Fruit fly (Drosophila melanogaster) whole organism, prepupa: ENCODE measurements around the gene Ciz1.

Experiments used
- Blimp-1 ChIP-seq: fragments of 200-800 bp; sonication (Bioruptor generic); optimal IDR thresholded peaks from 3 replicates; lab custom pipeline; 2017; ENCODE audit warnings: missing biosample characterization, missing genetic modification characterization, mild to moderate bottlenecking, moderate library complexity, missing genetic modification reagents
- CG10631 ChIP-seq: fragments of 200-800 bp; sonication (Bioruptor generic); optimal IDR thresholded peaks from 2 replicates; lab custom pipeline; 2016; ENCODE audit warnings: missing biosample characterization, missing genetic modification characterization
- CG11294 ChIP-seq: fragments of 200-800 bp; sonication (Bioruptor generic); IDR thresholded peaks from 2 replicates; pipeline ENCODE4 v1.3.6; 2022; ENCODE audit warnings: missing biosample characterization, missing genetic modification characterization
- CG15336 ChIP-seq: fragments of 200-800 bp; sonication (Bioruptor generic); IDR thresholded peaks from 2 replicates; pipeline ENCODE4 v1.3.6; 2022; ENCODE audit warnings: missing biosample characterization, missing genetic modification characterization
- CG1621 ChIP-seq: fragments of 200-800 bp; sonication (Bioruptor generic); optimal IDR thresholded peaks from 3 replicates; lab custom pipeline; 2018; ENCODE audit warnings: missing biosample characterization, mild to moderate bottlenecking, missing genetic modification characterization
- CG16779 ChIP-seq: fragments of 200-800 bp; sonication (Bioruptor generic); optimal IDR thresholded peaks from 3 replicates; lab custom pipeline; 2017; ENCODE audit warnings: missing biosample characterization, mild to moderate bottlenecking, missing genetic modification characterization
- CG3032 ChIP-seq: fragments of 200-800 bp; optimal IDR thresholded peaks from 2 replicates; lab custom pipeline; 2019; ENCODE audit warnings: missing biosample characterization, mild to moderate bottlenecking, missing genetic modification characterization, moderate library complexity
- CG6163 ChIP-seq: fragments of 200-800 bp; sonication (Bioruptor generic); IDR thresholded peaks from 3 replicates; pipeline ENCODE4 v1.3.6; 2022; ENCODE audit warnings: missing biosample characterization, missing genetic modification characterization
- CG6792 ChIP-seq: fragments of 200-800 bp; sonication (Bioruptor generic); optimal IDR thresholded peaks from 3 replicates; lab custom pipeline; 2016; ENCODE audit warnings: missing biosample characterization, missing genetic modification characterization
- CG6808 ChIP-seq: fragments of 200-800 bp; sonication (Bioruptor generic); optimal IDR thresholded peaks from 3 replicates; lab custom pipeline; 2017; ENCODE audit warnings: missing biosample characterization, missing genetic modification characterization, mild to moderate bottlenecking, moderate library complexity, missing genetic modification reagents
- CG6854 ChIP-seq: fragments of 200-800 bp; sonication (Bioruptor generic); optimal IDR thresholded peaks from 2 replicates; lab custom pipeline; 2017; ENCODE audit warnings: missing biosample characterization, mild to moderate bottlenecking, missing genetic modification characterization
- CG7368 ChIP-seq: fragments of 200-800 bp; sonication (Bioruptor generic); optimal IDR thresholded peaks from 3 replicates; lab custom pipeline; 2016; ENCODE audit warnings: missing biosample characterization, missing genetic modification characterization
- CG8319 ChIP-seq: fragments of 200-800 bp; sonication (Bioruptor generic); optimal IDR thresholded peaks from 3 replicates; lab custom pipeline; 2016; ENCODE audit warnings: missing biosample characterization, missing genetic modification characterization
- CG8632 ChIP-seq: fragments of 200-800 bp; sonication (Bioruptor generic); optimal IDR thresholded peaks from 3 replicates; lab custom pipeline; 2016; ENCODE audit warnings: missing biosample characterization, missing genetic modification characterization
- Eip78C ChIP-seq: fragments of 200-800 bp; sonication (Bioruptor generic); peaks from one replicate; lab custom pipeline; 2016; ENCODE audit warnings: missing biosample characterization, missing genetic modification characterization
- Eip93F ChIP-seq: fragments of 200-800 bp; sonication (Bioruptor generic); optimal IDR thresholded peaks from 2 replicates; lab custom pipeline; 2016; ENCODE audit warnings: missing biosample characterization, mild to moderate bottlenecking, missing genetic modification characterization
- Ets96B ChIP-seq: fragments of 200-800 bp; optimal IDR thresholded peaks from 2 replicates; lab custom pipeline; 2019; ENCODE audit warnings: missing biosample characterization, mild to moderate bottlenecking, missing genetic modification characterization, moderate library complexity
- Gug ChIP-seq: fragments of 200-800 bp; sonication (Bioruptor generic); IDR thresholded peaks from 2 replicates; pipeline ENCODE4 v1.3.6; 2022; ENCODE audit warnings: missing biosample characterization, missing genetic modification characterization
- Hr39 ChIP-seq: fragments of 200-800 bp; sonication (Bioruptor generic); optimal IDR thresholded peaks from 2 replicates; lab custom pipeline; 2016; ENCODE audit warnings: missing biosample characterization, missing genetic modification characterization
- Hr4 ChIP-seq: fragments of 200-800 bp; sonication (Bioruptor generic); optimal IDR thresholded peaks from 3 replicates; lab custom pipeline; 2016; ENCODE audit warnings: missing biosample characterization, missing genetic modification characterization
- Met ChIP-seq: fragments of 200-800 bp; sonication (Bioruptor generic); optimal IDR thresholded peaks from 3 replicates; lab custom pipeline; 2016; ENCODE audit warnings: missing biosample characterization, missing genetic modification characterization
- OdsH ChIP-seq: fragments of 200-800 bp; sonication (Bioruptor generic); optimal IDR thresholded peaks from 3 replicates; lab custom pipeline; 2016; ENCODE audit warnings: missing biosample characterization, missing genetic modification characterization
- Sox102F ChIP-seq: fragments of 200-800 bp; sonication (Bioruptor generic); optimal IDR thresholded peaks from 2 replicates; lab custom pipeline; 2016; ENCODE audit warnings: missing biosample characterization, mild to moderate bottlenecking, missing genetic modification characterization
- Sox14 ChIP-seq: fragments of 200-800 bp; sonication (Bioruptor generic); optimal IDR thresholded peaks from 3 replicates; lab custom pipeline; 2016; ENCODE audit warnings: missing biosample characterization, missing genetic modification characterization
- cyc ChIP-seq: fragments of 200-800 bp; sonication (Bioruptor generic); optimal IDR thresholded peaks from 3 replicates; lab custom pipeline; 2016; ENCODE audit warnings: missing biosample characterization, missing genetic modification characterization
- dac ChIP-seq: fragments of 200-800 bp; sonication (Bioruptor generic); optimal IDR thresholded peaks from 2 replicates; lab custom pipeline; 2017; ENCODE audit warnings: missing biosample characterization, mild to moderate bottlenecking, missing genetic modification characterization
- dsx ChIP-seq: fragments of 200-800 bp; optimal IDR thresholded peaks from 3 replicates; lab custom pipeline; 2019; ENCODE audit warnings: missing biosample characterization, mild to moderate bottlenecking, missing genetic modification characterization, moderate library complexity; ENCODE audit not compliant: poor library complexity, severe bottlenecking
- eg ChIP-seq: fragments of 200-800 bp; sonication (Bioruptor generic); IDR thresholded peaks from 3 replicates; pipeline ENCODE4 v1.3.6; 2022; ENCODE audit warnings: missing biosample characterization, missing genetic modification characterization
- esn ChIP-seq: fragments of 200-800 bp; sonication (Bioruptor generic); optimal IDR thresholded peaks from 2 replicates; lab custom pipeline; 2016; ENCODE audit warnings: missing biosample characterization, mild to moderate bottlenecking, missing genetic modification characterization, moderate library complexity
- fd59A ChIP-seq: fragments of 200-800 bp; sonication (Bioruptor generic); optimal IDR thresholded peaks from 2 replicates; lab custom pipeline; 2017; ENCODE audit warnings: missing biosample characterization, mild to moderate bottlenecking, missing genetic modification characterization, missing genetic modification reagents
- fkh ChIP-seq: fragments of 200-800 bp; sonication (Bioruptor generic); optimal IDR thresholded peaks from 3 replicates; lab custom pipeline; 2017; ENCODE audit warnings: missing biosample characterization, mild to moderate bottlenecking, missing genetic modification characterization, moderate library complexity
- pdm3 ChIP-seq: fragments of 200-800 bp; sonication (Bioruptor generic); optimal IDR thresholded peaks from 3 replicates; lab custom pipeline; 2016; ENCODE audit warnings: missing biosample characterization, missing genetic modification characterization
- salr ChIP-seq, 2 experiments: fragments of 200-800 bp; sonication (Bioruptor generic); optimal IDR thresholded peaks; 3 replicates each; lab custom pipeline; 2016 to 2018; ENCODE audit warnings: missing biosample characterization in 2 of 2, missing genetic modification characterization in 2 of 2, mild to moderate bottlenecking in 1 of 2
- spab ChIP-seq: fragments of 200-800 bp; sonication (Bioruptor generic); optimal IDR thresholded peaks from 2 replicates; lab custom pipeline; 2017; ENCODE audit warnings: missing biosample characterization, mild to moderate bottlenecking, missing genetic modification characterization, missing genetic modification reagents
- ss ChIP-seq, 2 experiments: fragments of 200-800 bp; sonication (Bioruptor generic); optimal IDR thresholded peaks; 2 replicates in 1 of 2; 3 replicates in 1 of 2; lab custom pipeline; 2017 to 2018; ENCODE audit warnings: mild to moderate bottlenecking in 2 of 2, missing biosample characterization in 2 of 2, missing genetic modification characterization in 2 of 2, moderate library complexity in 1 of 2
- svp ChIP-seq: fragments of 200-800 bp; sonication (Bioruptor generic); peaks from one replicate; lab custom pipeline; 2016; ENCODE audit warnings: missing biosample characterization, missing genetic modification characterization
- topi ChIP-seq: fragments of 200-800 bp; sonication (Bioruptor generic); optimal IDR thresholded peaks from 3 replicates; lab custom pipeline; 2016; ENCODE audit warnings: missing biosample characterization, missing genetic modification characterization

Ciz1 gene

DNA sequence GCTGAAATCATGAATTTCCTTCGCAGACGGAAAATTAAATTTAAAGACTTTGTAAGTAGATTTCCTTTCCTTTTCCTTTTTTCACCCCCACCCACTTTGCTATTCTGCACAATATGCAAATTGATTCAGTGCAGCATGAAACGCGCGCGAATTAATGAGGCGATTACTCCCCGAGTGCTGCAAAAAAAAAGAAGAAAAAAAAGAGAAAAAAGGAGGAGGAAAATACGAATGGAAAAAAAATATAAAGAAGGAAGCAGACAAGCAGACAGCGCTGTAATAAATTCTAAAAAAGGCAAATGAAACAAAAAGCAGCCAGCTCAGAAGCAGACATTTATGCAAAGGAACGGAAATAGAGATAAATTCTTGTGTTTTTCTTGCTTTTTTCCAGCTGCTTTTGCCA, 15.7 kb upstream of the Ciz1 start (continued):
- TF ChIP-seq CG6792 (GFP tag; lab: Kevin White, UChicago) (no peak), Hr4 (GFP tag; lab: Kevin White, UChicago) (no peak), Hr39 (GFP tag; lab: Kevin White, UChicago) (no peak), spab (GFP tag; lab: Kevin White, UChicago) (peak; percentile 73), topi (GFP tag; lab: Kevin White, UChicago) (no peak), CG15336 (GFP tag; lab: Robert Waterston, UW) (peak; percentile 69), CG11294 (GFP tag; lab: Robert Waterston, UW) (no peak), CG8632 (GFP tag; lab: Kevin White, UChicago) (peak; percentile 46), Met (GFP tag; lab: Kevin White, UChicago) (no peak), salr (GFP tag; optimal IDR thresholded peaks at IDR 0.05; lab: Kevin White, UChicago) (peak; percentile 27 to 67), Eip93F (no peak), CG1621 (tag; lab: Kevin White, UChicago) (peak; percentile 64), Blimp-1 (GFP tag; lab: Kevin White, UChicago) (no peak), ss (GFP tag; optimal IDR thresholded peaks at IDR 0.05; lab: Kevin White, UChicago) (peak; percentile 90 to 91), CG6163 (GFP tag; lab: Robert Waterston, UW) (peak; percentile 91), Sox102F (GFP tag; lab: Kevin White, UChicago) (no peak), fd59A (GFP tag; lab: Kevin White, UChicago) (peak; percentile 41), fkh (GFP tag; lab: Kevin White, UChicago) (no peak), dac (GFP tag; lab: Kevin White, UChicago) (peak; percentile 8), eg (GFP tag; lab: Robert Waterston, UW) (peak; percentile 85)

DNA sequence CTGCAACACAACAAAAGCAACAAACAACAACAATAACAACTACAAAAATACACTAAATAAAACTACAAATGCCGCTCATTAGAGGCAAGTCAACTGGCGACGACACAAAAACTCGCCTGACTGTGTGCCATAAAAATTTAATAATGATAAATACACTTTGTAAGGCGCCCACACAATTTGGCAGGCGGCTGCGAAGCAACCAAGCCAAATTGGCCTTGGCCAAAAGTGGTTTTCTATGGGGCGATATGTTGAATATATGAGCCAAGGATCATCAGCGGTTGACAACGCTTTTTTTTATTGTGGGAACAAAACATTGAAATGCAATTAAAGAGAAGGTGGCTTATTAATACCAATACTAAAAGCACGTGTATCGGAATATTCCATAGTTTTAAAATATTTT, 14.3 kb upstream of the Ciz1 start:
- TF ChIP-seq CG7368 (GFP tag; lab: Kevin White, UChicago) = no peak

DNA sequence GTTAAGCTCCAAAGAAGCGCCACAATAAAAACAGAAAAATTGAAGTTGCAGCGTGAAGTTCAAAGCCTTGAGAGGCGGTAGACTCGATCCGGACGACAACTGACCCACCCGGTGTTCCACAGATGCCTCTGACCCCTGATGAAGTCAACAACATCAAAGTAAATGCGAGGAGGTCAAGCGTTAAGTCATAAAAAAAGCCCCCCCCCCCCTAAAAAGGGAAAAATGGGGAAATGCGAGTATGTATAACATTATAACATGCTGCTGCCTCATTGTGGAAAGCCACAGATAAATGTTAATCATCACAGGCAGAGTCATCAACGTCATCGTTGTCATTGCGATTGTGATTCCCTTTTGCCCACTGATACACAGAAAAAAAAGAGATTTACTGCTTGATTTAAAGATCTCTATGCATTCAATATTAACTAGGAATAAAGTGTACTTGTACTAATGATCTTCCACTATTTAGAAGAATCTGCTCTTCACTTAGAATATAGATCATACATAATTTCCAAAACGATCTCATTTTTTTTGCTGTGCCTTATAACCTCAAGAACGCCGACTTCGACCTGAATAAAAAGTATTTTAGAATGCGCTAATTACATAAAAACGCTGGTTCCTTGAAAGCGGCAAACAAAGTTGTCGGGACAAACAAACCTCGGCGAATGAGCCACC, 13.3 kb upstream of the Ciz1 start:
- TF ChIP-seq pdm3 (GFP tag; lab: Kevin White, UChicago) (peak; percentile 19), svp (peak; percentile 85), CG7368 (GFP tag; lab: Kevin White, UChicago) (no peak), dsx (GFP tag; lab: Kevin White, UChicago) (no peak), CG6854 (GFP tag; lab: Kevin White, UChicago) (no peak), cyc (GFP tag; lab: Kevin White, UChicago) (no peak), topi (GFP tag; lab: Kevin White, UChicago) (peak; percentile 1), Met (GFP tag; lab: Kevin White, UChicago) (peak; percentile 16), CG10631 (GFP tag; lab: Kevin White, UChicago) (peak; percentile 25), Eip78C (GFP tag; lab: Kevin White, UChicago) (peak; percentile 56), CG8319 (GFP tag; lab: Kevin White, UChicago) (no peak), CG3032 (tag; lab: Kevin White, UChicago) (peak; percentile 5), CG16779 (no peak), Sox14 (GFP tag; lab: Kevin White, UChicago) (peak; percentile 3), OdsH (GFP tag; lab: Kevin White, UChicago) (peak; percentile 8), Eip93F (no peak), Gug (no peak), Blimp-1 (GFP tag; lab: Kevin White, UChicago) (no peak), Ets96B (tag; lab: Kevin White, UChicago) (peak; percentile 0), esn (GFP tag; lab: Kevin White, UChicago) (peak; percentile 10), CG6808 (GFP tag; lab: Kevin White, UChicago) (no peak)
- TF ChIP-seq, all 60 proteins: peak for 11
